Worm (Caenorhabditis elegans): ENCODE results near the gene ptc-1.

- TF ChIP-seq ztf-11 (tag; optimal IDR thresholded peaks at IDR 0.05): no peak
- TF ChIP-seq egl-27 (tag; optimal IDR thresholded peaks at IDR 0.05): no peak
- no peak for TF ChIP-seq pha-4 (tag; optimal IDR thresholded peaks at IDR 0.05)
Observed at ce11 chrII:7849697-7850096, 43.3 kb upstream of the ptc-1 start, which contains the start of gene acr-7.

All from whole organism, L3 larva.